ENCODE assay signal across 4 fruit fly cellular contexts in the genomic region with DNA sequence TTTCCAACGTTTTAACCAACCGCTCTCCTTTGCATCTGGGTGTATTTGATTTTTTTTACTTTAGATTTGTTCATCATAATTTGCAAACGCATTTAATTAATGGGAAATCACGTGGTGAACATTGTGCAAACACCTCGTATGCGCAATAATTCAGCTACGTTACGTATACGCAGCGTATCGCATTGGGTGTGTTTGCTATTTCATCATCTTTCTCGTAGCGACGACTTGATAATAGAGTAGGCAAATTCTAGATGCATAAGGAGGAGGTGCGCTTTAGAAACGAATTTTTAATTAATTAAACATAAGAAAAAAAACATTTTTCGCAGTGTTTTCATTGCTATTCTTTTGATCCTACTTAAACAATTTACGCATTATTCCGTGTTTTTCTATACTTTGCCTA.
TF ChIP-seq lines count a peak whose summit lies in the region.

No protein-coding gene starts in this region.

- no peak for TF ChIP-seq CTCF in whole organism, embryonic (GFP tag; optimal IDR thresholded peaks at IDR 0.05; lab: Kevin White, UChicago)

TF ChIP-seq in whole organism, embryonic, 481 proteins besides CTCF, POLR2A, EP300 and RAD21:
- TF ChIP-seq Pdp1 (GFP tag; optimal IDR thresholded peaks at IDR 0.05; lab: Kevin White, UChicago) (peak in 1 of 2 experiments; percentile 1), CG7372 (GFP tag; IDR thresholded peaks at IDR 0.05; lab: Robert Waterston, UW) (peak; percentile 74; the same call in 1 of the 2 replicates), Eip74EF (GFP tag; optimal IDR thresholded peaks at IDR 0.05; lab: Kevin White, UChicago) (no peak), CG1024 (GFP tag; IDR thresholded peaks at IDR 0.05; lab: Robert Waterston, UW) (no peak), CG31365 (tag; optimal IDR thresholded peaks at IDR 0.05; lab: Kevin White, UChicago) (no peak), eve (GFP tag; optimal IDR thresholded peaks at IDR 0.05; lab: Kevin White, UChicago) (peak in 1 of 2 experiments; percentile 55)

TF ChIP-seq in whole organism, prepupa, 60 proteins besides CTCF, POLR2A, EP300 and RAD21:
- TF ChIP-seq Ets96B (tag; optimal IDR thresholded peaks at IDR 0.05; lab: Kevin White, UChicago) (no peak), Met (GFP tag; optimal IDR thresholded peaks at IDR 0.05; lab: Kevin White, UChicago) (peak; percentile 18), Eip78C (GFP tag; lab: Kevin White, UChicago) (peak; percentile 62), vri (GFP tag; optimal IDR thresholded peaks at IDR 0.05; lab: Kevin White, UChicago) (peak; percentile 47)

TF ChIP-seq in whole organism, pupa, 21 proteins besides CTCF, POLR2A, EP300 and RAD21:
- TF ChIP-seq EcR (GFP tag; optimal IDR thresholded peaks at IDR 0.05; lab: Kevin White, UChicago): peak; percentile 3
- TF ChIP-seq CG8159 (tag; optimal IDR thresholded peaks at IDR 0.05; lab: Kevin White, UChicago): no peak
- 0 out of 3 replicates have a peak, but pooled peaks have one; percentile 8 for TF ChIP-seq CG4496 (GFP tag; IDR thresholded peaks at IDR 0.05; lab: Robert Waterston, UW)

TF ChIP-seq in whole organism, wandering third instar larva, 38 proteins besides CTCF, POLR2A, EP300 and RAD21:
- no peak for TF ChIP-seq Hr83 (GFP tag; optimal IDR thresholded peaks at IDR 0.05; lab: Kevin White, UChicago; ENCODE audit: poor library complexity, severe bottlenecking)
- no peak for TF ChIP-seq dmrt93B (GFP tag; optimal IDR thresholded peaks at IDR 0.05; lab: Kevin White, UChicago)
- TF ChIP-seq Hnf4 (GFP tag; optimal IDR thresholded peaks at IDR 0.05; lab: Kevin White, UChicago): peak; percentile 13
- no peak for TF ChIP-seq woc (GFP tag; optimal IDR thresholded peaks at IDR 0.05; lab: Kevin White, UChicago)
- TF ChIP-seq CrebA (GFP tag; optimal IDR thresholded peaks at IDR 0.05; lab: Kevin White, UChicago; ENCODE audit: borderline replicate concordance): no peak
- TF ChIP-seq pan (optimal IDR thresholded peaks at IDR 0.05; lab: Kevin White, UChicago): no peak
